Worm (Caenorhabditis elegans): ENCODE data around the gene str-253.

str-253 gene

ce11 chrV:2225130-2225529, 29.3 kb downstream of the str-253 start, which contains the start of gene nhr-103:
nhr-103 (plus strand) TSS chrV:2225430.
- TF ChIP-seq sdz-12 (GFP tag; optimal IDR thresholded peaks at IDR 0.05) (no peak), ZK546.5 (tag; optimal IDR thresholded peaks at IDR 0.05) (no peak), saeg-2 (GFP tag; IDR thresholded peaks at IDR 0.05) (no peak), vab-7 (GFP tag; IDR thresholded peaks at IDR 0.05) (no peak), Y105C5A.15 (GFP tag; IDR thresholded peaks at IDR 0.05) (no peak), mdt-29 (GFP tag; IDR thresholded peaks at IDR 0.05) (no peak), nhr-6 (tag; optimal IDR thresholded peaks at IDR 0.05) (no peak), ceh-20 (GFP tag; IDR thresholded peaks at IDR 0.05) (no peak), lin-1 (GFP tag; IDR thresholded peaks at IDR 0.05) (no peak), lin-39 (tag; optimal IDR thresholded peaks at IDR 0.05) (no peak), nhr-237 (tag; optimal IDR thresholded peaks at IDR 0.05) (no peak), Y48G9A.11 (GFP tag; IDR thresholded peaks at IDR 0.05) (no peak), snpc-4 (tag; optimal IDR thresholded peaks at IDR 0.05) (no peak), set-16 (GFP tag; IDR thresholded peaks at IDR 0.05) (no peak), F44E2.7 (GFP tag; IDR thresholded peaks at IDR 0.05) (no peak)

- TF ChIP-seq madf-9 (GFP tag; conservative IDR thresholded peaks at IDR 0.05) (no peak), spr-3 (GFP tag; optimal IDR thresholded peaks at IDR 0.05) (no peak), tra-1 (GFP tag; IDR thresholded peaks at IDR 0.05) (no peak), ztf-7 (tag; optimal IDR thresholded peaks at IDR 0.05) (no peak), daf-12 (tag; optimal IDR thresholded peaks at IDR 0.05) (no peak), Y75B8A.6 (GFP tag; IDR thresholded peaks at IDR 0.05) (no peak), mxl-3 (GFP tag; optimal IDR thresholded peaks at IDR 0.05) (no peak), spr-1 (tag; optimal IDR thresholded peaks at IDR 0.05) (no peak), ceh-20 (GFP tag; IDR thresholded peaks at IDR 0.05) (no peak), T20F7.1 (GFP tag; optimal IDR thresholded peaks at IDR 0.05) (no peak), lir-3 (tag; optimal IDR thresholded peaks at IDR 0.05) (no peak), set-16 (GFP tag; IDR thresholded peaks at IDR 0.05) (no peak), pqm-1 (tag; optimal IDR thresholded peaks at IDR 0.05) (no peak), fos-1 (tag; optimal IDR thresholded peaks at IDR 0.05) (no peak), vab-7 (GFP tag; IDR thresholded peaks at IDR 0.05) (no peak), zfp-3 (GFP tag; conservative IDR thresholded peaks at IDR 0.05) (no peak)
Measured at ce11 chrV:2221764-2222163, 32.6 kb downstream of the str-253 start, which contains the start of gene nhr-128. nhr-128 (plus strand) TSS chrV:2222064.

- TF ChIP-seq nhr-10 (tag; optimal IDR thresholded peaks at IDR 0.05) (no peak), arid-1 (GFP tag; conservative IDR thresholded peaks at IDR 0.05) (no peak), nhr-102 (tag; optimal IDR thresholded peaks at IDR 0.05) (peak; percentile 21), daf-16 (GFP tag; optimal IDR thresholded peaks at IDR 0.05) (no peak), daf-16 (tag; optimal IDR thresholded peaks at IDR 0.05) (peak; percentile 84), Y48G9A.11 (GFP tag; IDR thresholded peaks at IDR 0.05) (no peak), dmd-6 (GFP tag; IDR thresholded peaks at IDR 0.05) (peak; percentile 74), snpc-1.2 (GFP tag; IDR thresholded peaks at IDR 0.05) (no peak), zfp-2 (tag; optimal IDR thresholded peaks at IDR 0.05) (no peak), mdt-29 (GFP tag; IDR thresholded peaks at IDR 0.05) (no peak), nhr-48 (tag; optimal IDR thresholded peaks at IDR 0.05) (no peak), nhr-41 (GFP tag; IDR thresholded peaks at IDR 0.05) (no peak), aly-2 (tag; optimal IDR thresholded peaks at IDR 0.05) (no peak), ama-1 (optimal IDR thresholded peaks at IDR 0.05) (no peak), mes-2 (tag; optimal IDR thresholded peaks at IDR 0.05; ENCODE audit: poor library complexity, severe bottlenecking) (peak; percentile 60), zip-11 (GFP tag; IDR thresholded peaks at IDR 0.05) (no peak), spr-1 (tag; optimal IDR thresholded peaks at IDR 0.05) (no peak), madf-5 (GFP tag; IDR thresholded peaks at IDR 0.05) (no peak), zag-1 (tag; optimal IDR thresholded peaks at IDR 0.05) (no peak), duxl-1 (tag; optimal IDR thresholded peaks at IDR 0.05; ENCODE audit: poor library complexity) (peak; percentile 38), skn-1 (tag; optimal IDR thresholded peaks at IDR 0.05) (no peak), tag-97 (GFP tag; IDR thresholded peaks at IDR 0.05) (no peak), fkh-10 (GFP tag; optimal IDR thresholded peaks at IDR 0.05) (no peak), dmd-8 (GFP tag; IDR thresholded peaks at IDR 0.05) (no peak), lin-15B (tag; optimal IDR thresholded peaks at IDR 0.05) (no peak), T20F7.1 (GFP tag; optimal IDR thresholded peaks at IDR 0.05) (no peak), egl-43 (GFP tag; IDR thresholded peaks at IDR 0.05) (no peak), mxl-3 (GFP tag; optimal IDR thresholded peaks at IDR 0.05) (peak; percentile 49)
Measured at ce11 chrV:2218803-2219202, 35.6 kb downstream of the str-253 start, which contains the start of gene nhr-56. nhr-56 (plus strand) TSS chrV:2219004.
